Fruit fly (Drosophila melanogaster) whole organism, embryonic: ENCODE data around the gene RapGAP1.

Experiments used
- ATbp ChIP-seq: fragments of 200-800 bp; sonication (Bioruptor generic); optimal IDR thresholded peaks from 2 replicates; lab custom pipeline; 2017; ENCODE audit warnings: missing biosample characterization, mild to moderate bottlenecking, missing genetic modification characterization, missing genetic modification reagents
- Adf1 ChIP-seq: fragments of 200-800 bp; sonication (Bioruptor generic); IDR thresholded peaks from 2 replicates; pipeline ENCODE4 v1.3.6; 2022; ENCODE audit warnings: missing biosample characterization, missing genetic modification characterization
- BtbVII ChIP-seq: fragments of 200-800 bp; sonication (Bioruptor generic); optimal IDR thresholded peaks from 3 replicates; lab custom pipeline; 2017; ENCODE audit warnings: missing biosample characterization, mild to moderate bottlenecking, missing genetic modification characterization
- CG10274 ChIP-seq: fragments of 200-800 bp; sonication (Bioruptor generic); optimal IDR thresholded peaks from 3 replicates; lab custom pipeline; 2017; ENCODE audit warnings: missing biosample characterization, mild to moderate bottlenecking, missing genetic modification characterization
- CG11456 ChIP-seq: fragments of 200-800 bp; sonication (Bioruptor generic); IDR thresholded peaks from 3 replicates; pipeline ENCODE4 v1.3.6; 2022; ENCODE audit warnings: missing biosample characterization, missing genetic modification characterization
- CG12219 ChIP-seq: fragments of 200-800 bp; sonication (Bioruptor generic); optimal IDR thresholded peaks from 3 replicates; lab custom pipeline; 2018; ENCODE audit warnings: missing biosample characterization, mild to moderate bottlenecking, missing genetic modification characterization
- CG13624 ChIP-seq: fragments of 200-800 bp; sonication (Bioruptor generic); optimal IDR thresholded peaks from 2 replicates; lab custom pipeline; 2016; ENCODE audit warnings: missing biosample characterization, missing genetic modification characterization
- CG14860 ChIP-seq: fragments of 200-800 bp; sonication (Bioruptor generic); IDR thresholded peaks from 3 replicates; pipeline ENCODE4 v1.3.6; 2022; ENCODE audit warnings: missing biosample characterization, missing genetic modification characterization; ENCODE audit not compliant: partially characterized antibody
- CG15011 ChIP-seq: fragments of 200-800 bp; sonication (Bioruptor generic); optimal IDR thresholded peaks from 3 replicates; lab custom pipeline; 2018; ENCODE audit warnings: missing biosample characterization, mild to moderate bottlenecking, missing genetic modification characterization
- CG16815 ChIP-seq: fragments of 200-800 bp; sonication (Bioruptor generic); optimal IDR thresholded peaks from 3 replicates; lab custom pipeline; 2017; ENCODE audit warnings: missing biosample characterization, mild to moderate bottlenecking, missing genetic modification characterization
- CG17385 ChIP-seq: fragments of 200-800 bp; sonication (Bioruptor generic); optimal IDR thresholded peaks from 3 replicates; lab custom pipeline; 2018; ENCODE audit warnings: missing biosample characterization, mild to moderate bottlenecking, missing genetic modification characterization
- CG18764 ChIP-seq: fragments of 200-800 bp; sonication (Bioruptor generic); optimal IDR thresholded peaks from 3 replicates; lab custom pipeline; 2016; ENCODE audit warnings: missing biosample characterization, missing genetic modification characterization
- CG30020 ChIP-seq: fragments of 200-800 bp; optimal IDR thresholded peaks from 2 replicates; lab custom pipeline; 2019; ENCODE audit warnings: missing biosample characterization, mild to moderate bottlenecking, missing genetic modification characterization, moderate library complexity
- CG3065 ChIP-seq: fragments of 200-800 bp; sonication (Bioruptor generic); optimal IDR thresholded peaks from 2 replicates; lab custom pipeline; 2016; ENCODE audit warnings: missing biosample characterization, missing genetic modification characterization
- CG3995 ChIP-seq: fragments of 200-800 bp; sonication (Bioruptor generic); optimal IDR thresholded peaks from 3 replicates; lab custom pipeline; 2016; ENCODE audit warnings: missing biosample characterization, missing genetic modification characterization
- CG5180 ChIP-seq: fragments of 200-800 bp; sonication (Bioruptor generic); optimal IDR thresholded peaks from 3 replicates; lab custom pipeline; 2017; ENCODE audit warnings: missing biosample characterization, missing genetic modification characterization, mild to moderate bottlenecking, moderate library complexity, missing genetic modification reagents
- CG6175 ChIP-seq: fragments of 200-800 bp; sonication (Bioruptor generic); IDR thresholded peaks from 3 replicates; pipeline ENCODE4 v1.3.6; 2022; ENCODE audit warnings: missing biosample characterization, missing genetic modification characterization
- CG6683 ChIP-seq: fragments of 200-800 bp; sonication (Bioruptor generic); optimal IDR thresholded peaks from 2 replicates; lab custom pipeline; 2017; ENCODE audit warnings: missing biosample characterization, mild to moderate bottlenecking, missing genetic modification characterization, missing genetic modification reagents
- CG7556 ChIP-seq: fragments of 200-800 bp; sonication (Bioruptor generic); optimal IDR thresholded peaks from 2 replicates; lab custom pipeline; 2017; ENCODE audit warnings: missing biosample characterization, mild to moderate bottlenecking, missing genetic modification characterization
- CG8924 ChIP-seq: fragments of 200-800 bp; optimal IDR thresholded peaks from 3 replicates; lab custom pipeline; 2019; ENCODE audit warnings: missing biosample characterization, mild to moderate bottlenecking, missing genetic modification characterization, moderate library complexity
- CG9215 ChIP-seq: fragments of 200-800 bp; sonication (Bioruptor generic); IDR thresholded peaks from 2 replicates; pipeline ENCODE4 v1.3.6; 2022; ENCODE audit warnings: missing biosample characterization, missing genetic modification characterization
- CG9932 ChIP-seq: fragments of 200-800 bp; sonication (Bioruptor generic); IDR thresholded peaks from 2 replicates; pipeline ENCODE4 v1.3.6; 2022; ENCODE audit warnings: missing biosample characterization, missing genetic modification characterization
- CHES-1-like ChIP-seq: fragments of 200-800 bp; sonication (Bioruptor generic); optimal IDR thresholded peaks from 2 replicates; lab custom pipeline; 2016; ENCODE audit warnings: missing biosample characterization, missing genetic modification characterization
- D19B ChIP-seq: fragments of 200-800 bp; sonication (Bioruptor generic); optimal IDR thresholded peaks from 2 replicates; lab custom pipeline; 2017; ENCODE audit warnings: missing biosample characterization, mild to moderate bottlenecking, missing genetic modification characterization
- Dfd ChIP-seq, 2 experiments: fragments of >200 bp; optimal IDR thresholded peaks; 2 replicates each; lab custom pipeline; 2017; ENCODE audit warnings: missing biosample characterization in 2 of 2, missing genetic modification characterization in 2 of 2
- Doc3 ChIP-seq: fragments of 200-800 bp; sonication (Bioruptor generic); IDR thresholded peaks from 3 replicates; pipeline ENCODE4 v1.3.6; 2022; ENCODE audit warnings: missing biosample characterization, missing genetic modification characterization; ENCODE audit not compliant: partially characterized antibody
- ERR ChIP-seq: fragments of 200-800 bp; sonication (Bioruptor generic); optimal IDR thresholded peaks from 2 replicates; lab custom pipeline; 2016; ENCODE audit warnings: missing biosample characterization, missing genetic modification characterization
- Eip74EF ChIP-seq, 2 experiments: fragments of 200-800 bp in 1 of 2; fragments of >200 bp in 1 of 2; sonication (Bioruptor generic) in 1 of 2; optimal IDR thresholded peaks; 2 replicates each; lab custom pipeline; 2017 to 2019; ENCODE audit warnings: missing biosample characterization in 2 of 2, missing genetic modification characterization in 2 of 2, mild to moderate bottlenecking in 1 of 2, moderate library complexity in 1 of 2
- Neu2 ChIP-seq: fragments of 200-800 bp; sonication (Bioruptor generic); optimal IDR thresholded peaks from 3 replicates; lab custom pipeline; 2016; ENCODE audit warnings: missing biosample characterization, missing genetic modification characterization, borderline replicate concordance
- Nf-YC ChIP-seq: fragments of 200-800 bp; optimal IDR thresholded peaks from 3 replicates; lab custom pipeline; 2019; ENCODE audit warnings: missing biosample characterization, mild to moderate bottlenecking, missing genetic modification characterization, moderate library complexity
- Rx ChIP-seq: fragments of 200-800 bp; sonication (Bioruptor generic); IDR thresholded peaks from 2 replicates; pipeline ENCODE4 v1.3.6; 2022; ENCODE audit warnings: missing biosample characterization, missing genetic modification characterization
- TFAM ChIP-seq: fragments of 200-800 bp; sonication (Bioruptor generic); optimal IDR thresholded peaks from 2 replicates; lab custom pipeline; 2017; ENCODE audit warnings: missing biosample characterization, missing genetic modification characterization, inconsistent platforms
- ap ChIP-seq: fragments of 200-800 bp; sonication (Bioruptor generic); IDR thresholded peaks from 2 replicates; pipeline ENCODE4 v1.3.6; 2022; ENCODE audit warnings: missing biosample characterization, missing genetic modification characterization
- bowl ChIP-seq: fragments of 200-800 bp; sonication (Bioruptor generic); IDR thresholded peaks from 2 replicates; pipeline ENCODE4 v1.3.6; 2022; ENCODE audit warnings: missing biosample characterization, missing genetic modification characterization
- cato ChIP-seq: fragments of 200-800 bp; sonication (Bioruptor generic); optimal IDR thresholded peaks from 2 replicates; lab custom pipeline; 2016; ENCODE audit warnings: missing biosample characterization, missing genetic modification characterization, borderline replicate concordance
- dmrt11E ChIP-seq: fragments of 200-800 bp; sonication (Bioruptor generic); optimal IDR thresholded peaks from 3 replicates; lab custom pipeline; 2018; ENCODE audit warnings: missing biosample characterization, mild to moderate bottlenecking, missing genetic modification characterization, moderate library complexity
- grau ChIP-seq: fragments of 200-800 bp; optimal IDR thresholded peaks from 3 replicates; lab custom pipeline; 2019; ENCODE audit warnings: missing biosample characterization, mild to moderate bottlenecking, missing genetic modification characterization, moderate library complexity
- her ChIP-seq: fragments of 200-800 bp; sonication (Bioruptor generic); optimal IDR thresholded peaks from 2 replicates; lab custom pipeline; 2016; ENCODE audit warnings: missing biosample characterization, missing genetic modification characterization
- ind ChIP-seq: fragments of 200-800 bp; sonication (Bioruptor generic); optimal IDR thresholded peaks from 3 replicates; lab custom pipeline; 2016; ENCODE audit warnings: missing biosample characterization, missing genetic modification characterization
- kay ChIP-seq: fragments of 200-800 bp; sonication (Bioruptor generic); optimal IDR thresholded peaks from 2 replicates; lab custom pipeline; 2016; ENCODE audit warnings: missing biosample characterization, missing genetic modification characterization
- lab ChIP-seq: fragments of 200-800 bp; sonication (Bioruptor generic); optimal IDR thresholded peaks from 3 replicates; lab custom pipeline; 2017; ENCODE audit warnings: missing biosample characterization, missing genetic modification characterization, mild to moderate bottlenecking, moderate library complexity, missing genetic modification reagents
- lilli ChIP-seq: fragments of 200-800 bp; sonication (Bioruptor generic); optimal IDR thresholded peaks from 3 replicates; lab custom pipeline; 2016; ENCODE audit warnings: missing biosample characterization, missing genetic modification characterization
- odd ChIP-seq: fragments of 200-800 bp; sonication (Bioruptor generic); optimal IDR thresholded peaks from 2 replicates; lab custom pipeline; 2017; ENCODE audit warnings: missing biosample characterization, mild to moderate bottlenecking, missing genetic modification characterization
- pb ChIP-seq: fragments of 200-800 bp; sonication (Bioruptor generic); optimal IDR thresholded peaks from 3 replicates; lab custom pipeline; 2016; ENCODE audit warnings: missing biosample characterization, missing genetic modification characterization
- psq ChIP-seq: fragments of 200-800 bp; sonication (Bioruptor generic); optimal IDR thresholded peaks from 2 replicates; lab custom pipeline; 2017; ENCODE audit warnings: missing biosample characterization, missing genetic modification characterization
- sens ChIP-seq: fragments of 200-800 bp; sonication (Bioruptor generic); peaks from one replicate; lab custom pipeline; 2016; ENCODE audit warnings: missing biosample characterization, missing genetic modification characterization
- seq ChIP-seq: fragments of 200-800 bp; sonication (Bioruptor generic); IDR thresholded peaks from 2 replicates; pipeline ENCODE4 v1.3.6; 2022; ENCODE audit warnings: missing biosample characterization, missing genetic modification characterization
- tap ChIP-seq: fragments of 200-800 bp; optimal IDR thresholded peaks from 3 replicates; lab custom pipeline; 2019; ENCODE audit warnings: missing biosample characterization, mild to moderate bottlenecking, missing genetic modification characterization, moderate library complexity
- tgo ChIP-seq: fragments of 200-800 bp; sonication (Bioruptor generic); IDR thresholded peaks from 3 replicates; pipeline ENCODE4 v1.3.6; 2022; ENCODE audit warnings: missing biosample characterization, missing genetic modification characterization
- trh ChIP-seq: fragments of 200-800 bp; sonication (Bioruptor generic); optimal IDR thresholded peaks from 2 replicates; lab custom pipeline; 2016; ENCODE audit warnings: missing biosample characterization, missing genetic modification characterization
- vnd ChIP-seq: fragments of 200-800 bp; sonication (Bioruptor generic); IDR thresholded peaks from 3 replicates; pipeline ENCODE4 v1.3.6; 2022; ENCODE audit warnings: missing biosample characterization, missing genetic modification characterization; ENCODE audit not compliant: partially characterized antibody

Gene RapGAP1

DNA sequence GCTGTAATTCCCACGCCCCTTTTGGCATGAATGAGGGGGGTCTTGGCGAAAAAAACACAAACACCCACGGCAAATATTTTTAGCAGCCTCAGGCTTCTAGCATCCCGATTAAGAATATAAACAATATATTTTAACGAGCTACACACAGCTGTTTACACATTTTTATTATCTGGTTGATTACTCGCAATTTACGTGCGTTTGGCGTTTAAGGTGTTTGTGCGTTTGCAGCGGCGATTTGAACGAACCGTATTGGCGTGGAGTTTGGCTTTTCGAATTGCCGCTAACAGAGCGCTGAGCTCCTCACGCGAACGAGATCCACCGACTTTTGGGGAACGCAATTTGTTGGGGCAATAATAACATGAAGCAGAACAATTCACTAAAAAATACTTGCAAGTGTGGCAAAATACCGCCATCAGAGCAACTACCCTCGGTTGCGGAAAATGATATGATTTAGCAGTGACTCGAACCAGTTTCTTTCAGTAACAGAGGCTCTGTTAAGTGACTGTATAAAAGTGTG, 82.7 kb downstream of the RapGAP1 start, which contains the start of gene Ziz (continued):
- TF ChIP-seq BtbVII, result no peak
- no peak for TF ChIP-seq CG16815 (GFP tag; lab: Kevin White, UChicago)
- TF ChIP-seq Dfd (GFP tag; optimal IDR thresholded peaks at IDR 0.05; lab: Kevin White, UChicago), result no peak
- TF ChIP-seq cato (GFP tag; lab: Kevin White, UChicago), result no peak
- no peak for TF ChIP-seq CG9215 (GFP tag; lab: Robert Waterston, UW)
- no peak for TF ChIP-seq CG30020 (tag; lab: Kevin White, UChicago)
- no peak for TF ChIP-seq CG3995 (GFP tag; lab: Kevin White, UChicago)
- no peak for TF ChIP-seq CG11456 (GFP tag; lab: Robert Waterston, UW)
- TF ChIP-seq CHES-1-like (GFP tag; lab: Kevin White, UChicago), result peak; percentile 37
- no peak for TF ChIP-seq CG12219
- TF ChIP-seq Doc3 (GFP tag; lab: Robert Waterston, UW), result no peak
- peak; percentile 27; the same call in 1 of the 2 replicates for TF ChIP-seq CG9932 (GFP tag; lab: Robert Waterston, UW)
- no peak for TF ChIP-seq CG10274 (GFP tag; lab: Kevin White, UChicago)
- peak; percentile 27 for TF ChIP-seq tap (tag; lab: Kevin White, UChicago)
- TF ChIP-seq bowl (GFP tag; lab: Robert Waterston, UW), result no peak
- TF ChIP-seq ind (GFP tag; lab: Kevin White, UChicago), result no peak
- TF ChIP-seq vnd, result no peak
- peak; percentile 55 for TF ChIP-seq CG17385 (GFP tag; lab: Kevin White, UChicago)
- TF ChIP-seq ap, result no peak
- TF ChIP-seq CG15011, result no peak
- no peak for TF ChIP-seq Eip74EF (GFP tag; optimal IDR thresholded peaks at IDR 0.05; lab: Kevin White, UChicago)
- TF ChIP-seq pb (GFP tag; lab: Kevin White, UChicago), result no peak
- peak; percentile 68 for TF ChIP-seq CG13624 (GFP tag; lab: Kevin White, UChicago)
- TF ChIP-seq TFAM (GFP tag; lab: Kevin White, UChicago), result no peak
- no peak for TF ChIP-seq CG18764
- no peak for TF ChIP-seq CG5180 (GFP tag; lab: Kevin White, UChicago)
- TF ChIP-seq Neu2 (GFP tag; lab: Kevin White, UChicago), result no peak
- no peak for TF ChIP-seq CG14860
- TF ChIP-seq grau (tag; lab: Kevin White, UChicago), result peak; percentile 41
- no peak for TF ChIP-seq ATbp (GFP tag; lab: Kevin White, UChicago)
- no peak for TF ChIP-seq CG3065
- no peak; the same call in 2 of the 3 replicates for TF ChIP-seq tgo (GFP tag; lab: Robert Waterston, UW)
- TF ChIP-seq psq (GFP tag; lab: Kevin White, UChicago), result no peak
- peak; percentile 14 for TF ChIP-seq lilli (GFP tag; lab: Kevin White, UChicago)
- no peak for TF ChIP-seq CG6175
- TF ChIP-seq kay (GFP tag; lab: Kevin White, UChicago), result peak; percentile 1
- TF ChIP-seq her, result peak; percentile 47
- TF ChIP-seq Rx (GFP tag; lab: Robert Waterston, UW), result no peak
- TF ChIP-seq D19B (GFP tag; lab: Kevin White, UChicago), result no peak
- TF ChIP-seq CG7556, result no peak
- TF ChIP-seq ERR (GFP tag; lab: Kevin White, UChicago), result no peak
- peak; percentile 21 for TF ChIP-seq CG6683 (GFP tag; lab: Kevin White, UChicago)
- peak; percentile 87 for TF ChIP-seq sens (GFP tag; lab: Kevin White, UChicago)
- no peak for TF ChIP-seq trh (GFP tag; lab: Kevin White, UChicago)
- TF ChIP-seq odd, result peak; percentile 56
- TF ChIP-seq CG8924 (tag; lab: Kevin White, UChicago), result peak; percentile 47
- peak; percentile 58 for TF ChIP-seq Nf-YC (tag; lab: Kevin White, UChicago)
- peak; percentile 73 for TF ChIP-seq lab (GFP tag; lab: Kevin White, UChicago)
- TF ChIP-seq seq (GFP tag; lab: Robert Waterston, UW), result no peak
- peak; percentile 59; the same call in 1 of the 2 replicates for TF ChIP-seq Adf1 (GFP tag; lab: Robert Waterston, UW)
- no peak for TF ChIP-seq dmrt11E (tag; lab: Kevin White, UChicago)
